Fruit fly (Drosophila melanogaster) whole organism, embryonic: ENCODE data around the gene CG15553.

Source experiments
- B-H2 ChIP-seq: fragments of 200-800 bp; sonication (Bioruptor generic); optimal IDR thresholded peaks from 2 replicates; lab custom pipeline; 2018; ENCODE audit warnings: missing biosample characterization, mild to moderate bottlenecking, missing genetic modification characterization
- CG1024 ChIP-seq: fragments of 200-800 bp; sonication (Bioruptor generic); IDR thresholded peaks from 2 replicates; pipeline ENCODE4 v1.3.6; 2022; ENCODE audit warnings: missing biosample characterization, missing genetic modification characterization
- CG10267 ChIP-seq: fragments of 200-800 bp; sonication (Bioruptor generic); optimal IDR thresholded peaks from 2 replicates; lab custom pipeline; 2018; ENCODE audit warnings: missing biosample characterization, mild to moderate bottlenecking, missing genetic modification characterization, moderate library complexity
- CG10431 ChIP-seq: fragments of 200-800 bp; sonication (Bioruptor generic); optimal IDR thresholded peaks from 3 replicates; lab custom pipeline; 2018; ENCODE audit warnings: missing biosample characterization, mild to moderate bottlenecking, missing genetic modification characterization
- CG11696 ChIP-seq: fragments of 200-800 bp; sonication (Bioruptor generic); IDR thresholded peaks from 2 replicates; pipeline ENCODE4 v1.3.6; 2022; ENCODE audit warnings: missing biosample characterization, missing genetic modification characterization
- CG12236 ChIP-seq: fragments of 200-800 bp; sonication (Bioruptor generic); optimal IDR thresholded peaks from 2 replicates; lab custom pipeline; 2016; ENCODE audit warnings: missing biosample characterization, missing genetic modification characterization
- CG14050 ChIP-seq: fragments of 200-800 bp; sonication (Bioruptor generic); IDR thresholded peaks from 3 replicates; pipeline ENCODE4 v1.3.6; 2022; ENCODE audit warnings: missing biosample characterization, missing genetic modification characterization
- CG17359 ChIP-seq: fragments of 200-800 bp; sonication (Bioruptor generic); optimal IDR thresholded peaks from 3 replicates; lab custom pipeline; 2018; ENCODE audit warnings: missing biosample characterization, mild to moderate bottlenecking, missing genetic modification characterization, moderate library complexity
- CG17568 ChIP-seq: fragments of 200-800 bp; sonication (Bioruptor generic); optimal IDR thresholded peaks from 2 replicates; lab custom pipeline; 2018; ENCODE audit warnings: missing biosample characterization, mild to moderate bottlenecking, missing genetic modification characterization, moderate library complexity
- CG18011 ChIP-seq: fragments of 200-800 bp; sonication (Bioruptor generic); optimal IDR thresholded peaks from 2 replicates; lab custom pipeline; 2017; ENCODE audit warnings: missing biosample characterization, missing genetic modification characterization, mild to moderate bottlenecking, moderate library complexity, missing genotype
- CG2889 ChIP-seq: fragments of 200-800 bp; sonication (Bioruptor generic); IDR thresholded peaks from 3 replicates; pipeline ENCODE4 v1.3.6; 2022; ENCODE audit warnings: missing biosample characterization, missing genetic modification characterization
- CG3407 ChIP-seq: fragments of 200-800 bp; sonication (Bioruptor generic); optimal IDR thresholded peaks from 2 replicates; lab custom pipeline; 2018; ENCODE audit warnings: missing biosample characterization, mild to moderate bottlenecking, missing genetic modification characterization
- CG4360 ChIP-seq: fragments of 200-800 bp; sonication (Bioruptor generic); IDR thresholded peaks from 2 replicates; pipeline ENCODE4 v1.3.6; 2022; ENCODE audit warnings: missing biosample characterization, missing genetic modification characterization
- CG6683 ChIP-seq: fragments of 200-800 bp; sonication (Bioruptor generic); optimal IDR thresholded peaks from 2 replicates; lab custom pipeline; 2017; ENCODE audit warnings: missing biosample characterization, mild to moderate bottlenecking, missing genetic modification characterization, missing genetic modification reagents
- CG7372 ChIP-seq: fragments of 200-800 bp; sonication (Bioruptor generic); IDR thresholded peaks from 2 replicates; pipeline ENCODE4 v1.3.6; 2022; ENCODE audit warnings: missing biosample characterization, missing genetic modification characterization
- CG7963 ChIP-seq: fragments of 200-800 bp; sonication (Bioruptor generic); IDR thresholded peaks from 3 replicates; pipeline ENCODE4 v1.3.6; 2022; ENCODE audit warnings: missing biosample characterization, missing genetic modification characterization; ENCODE audit not compliant: partially characterized antibody
- CG9215 ChIP-seq: fragments of 200-800 bp; sonication (Bioruptor generic); IDR thresholded peaks from 2 replicates; pipeline ENCODE4 v1.3.6; 2022; ENCODE audit warnings: missing biosample characterization, missing genetic modification characterization
- CG9876 ChIP-seq: fragments of 200-800 bp; sonication (Bioruptor generic); optimal IDR thresholded peaks from 2 replicates; lab custom pipeline; 2016; ENCODE audit warnings: missing biosample characterization, missing genetic modification characterization
- CG9932 ChIP-seq: fragments of 200-800 bp; sonication (Bioruptor generic); IDR thresholded peaks from 2 replicates; pipeline ENCODE4 v1.3.6; 2022; ENCODE audit warnings: missing biosample characterization, missing genetic modification characterization
- D ChIP-seq, 2 experiments: fragments of 200-800 bp in 1 of 2; fragments of >200 bp in 1 of 2; sonication (Bioruptor generic) in 1 of 2; optimal IDR thresholded peaks; 2 replicates in 1 of 2; 3 replicates in 1 of 2; lab custom pipeline; 2017; ENCODE audit warnings: mild to moderate bottlenecking in 1 of 2, missing biosample characterization in 1 of 2, missing genetic modification characterization in 1 of 2, missing genetic modification reagents in 1 of 2
- Dll ChIP-seq: fragments of 200-800 bp; sonication (Bioruptor generic); IDR thresholded peaks from 4 replicates; pipeline ENCODE4 v1.3.6; 2022; ENCODE audit warnings: missing biosample characterization, missing genetic modification characterization; ENCODE audit not compliant: partially characterized antibody
- Doc2 ChIP-seq: fragments of 200-800 bp; sonication (Bioruptor generic); IDR thresholded peaks from 2 replicates; pipeline ENCODE4 v1.3.6; 2022; ENCODE audit warnings: missing biosample characterization, missing genetic modification characterization
- Ets97D ChIP-seq: fragments of 200-800 bp; sonication (Bioruptor generic); optimal IDR thresholded peaks from 3 replicates; lab custom pipeline; 2016; ENCODE audit warnings: missing biosample characterization, missing genetic modification characterization
- HmgD ChIP-seq: fragments of 200-800 bp; sonication (Bioruptor generic); optimal IDR thresholded peaks from 3 replicates; lab custom pipeline; 2016; ENCODE audit warnings: missing biosample characterization, missing genetic modification characterization
- HmgZ ChIP-seq: fragments of 200-800 bp; sonication (Bioruptor generic); optimal IDR thresholded peaks from 2 replicates; lab custom pipeline; 2018; ENCODE audit warnings: missing biosample characterization, mild to moderate bottlenecking, missing genetic modification characterization
- Lpt ChIP-seq: fragments of >200 bp; optimal IDR thresholded peaks from 2 replicates; lab custom pipeline; 2018; ENCODE audit warnings: missing biosample characterization, missing genetic modification characterization
- Meics ChIP-seq: fragments of 200-800 bp; sonication (Bioruptor generic); optimal IDR thresholded peaks from 2 replicates; lab custom pipeline; 2017; ENCODE audit warnings: missing biosample characterization, mild to moderate bottlenecking, missing genetic modification characterization
- Sox102F ChIP-seq: fragments of 200-800 bp; sonication (Bioruptor generic); optimal IDR thresholded peaks from 2 replicates; lab custom pipeline; 2018; ENCODE audit warnings: missing biosample characterization, mild to moderate bottlenecking, missing genetic modification characterization, moderate library complexity
- TFAM ChIP-seq: fragments of 200-800 bp; sonication (Bioruptor generic); optimal IDR thresholded peaks from 2 replicates; lab custom pipeline; 2017; ENCODE audit warnings: missing biosample characterization, missing genetic modification characterization, inconsistent platforms
- ab ChIP-seq: fragments of 200-800 bp; sonication (Bioruptor generic); optimal IDR thresholded peaks from 2 replicates; lab custom pipeline; 2016; ENCODE audit warnings: missing biosample characterization, missing genetic modification characterization
- amos ChIP-seq: fragments of 200-800 bp; sonication (Bioruptor generic); IDR thresholded peaks from 2 replicates; pipeline ENCODE4 v1.3.6; 2022; ENCODE audit warnings: missing biosample characterization, missing genetic modification characterization; ENCODE audit not compliant: partially characterized antibody
- bigmax ChIP-seq: fragments of 200-800 bp; sonication (Bioruptor generic); optimal IDR thresholded peaks from 2 replicates; lab custom pipeline; 2018; ENCODE audit warnings: missing biosample characterization, mild to moderate bottlenecking, missing genetic modification characterization
- bowl ChIP-seq: fragments of 200-800 bp; sonication (Bioruptor generic); IDR thresholded peaks from 2 replicates; pipeline ENCODE4 v1.3.6; 2022; ENCODE audit warnings: missing biosample characterization, missing genetic modification characterization
- caup ChIP-seq: fragments of 200-800 bp; sonication (Bioruptor generic); optimal IDR thresholded peaks from 3 replicates; lab custom pipeline; 2017; ENCODE audit warnings: missing biosample characterization, mild to moderate bottlenecking, missing genetic modification characterization, moderate library complexity; ENCODE audit not compliant: severe bottlenecking
- chn ChIP-seq: fragments of 200-800 bp; sonication (Bioruptor generic); optimal IDR thresholded peaks from 2 replicates; lab custom pipeline; 2016; ENCODE audit warnings: missing biosample characterization, missing genetic modification characterization
- crc ChIP-seq: fragments of 200-800 bp; sonication (Bioruptor generic); optimal IDR thresholded peaks from 2 replicates; lab custom pipeline; 2016; ENCODE audit warnings: missing biosample characterization, missing genetic modification characterization
- dysf ChIP-seq: fragments of 200-800 bp; sonication (Bioruptor generic); IDR thresholded peaks from 3 replicates; pipeline ENCODE4 v1.3.6; 2022; ENCODE audit warnings: missing biosample characterization, missing genetic modification characterization
- gfzf ChIP-seq: fragments of 200-800 bp; sonication (Bioruptor generic); optimal IDR thresholded peaks from 2 replicates; lab custom pipeline; 2016; ENCODE audit warnings: missing biosample characterization, mild to moderate bottlenecking, missing genetic modification characterization, moderate library complexity
- grn ChIP-seq: fragments of 200-800 bp; sonication (Bioruptor generic); optimal IDR thresholded peaks from 3 replicates; lab custom pipeline; 2017; ENCODE audit warnings: missing biosample characterization, missing genetic modification characterization
- insv ChIP-seq, 2 experiments: fragments of 200-800 bp; sonication (Bioruptor generic); optimal IDR thresholded peaks; 3 replicates each; lab custom pipeline; 2016 to 2018; ENCODE audit warnings: missing biosample characterization in 2 of 2, missing genetic modification characterization in 2 of 2
- mirr ChIP-seq: fragments of 200-800 bp; sonication (Bioruptor generic); optimal IDR thresholded peaks from 3 replicates; lab custom pipeline; 2018; ENCODE audit warnings: missing biosample characterization, mild to moderate bottlenecking, missing genetic modification characterization
- pho ChIP-seq: fragments of 200-800 bp; sonication (Bioruptor generic); optimal IDR thresholded peaks from 2 replicates; lab custom pipeline; 2016; ENCODE audit warnings: missing biosample characterization, missing genetic modification characterization
- run ChIP-seq: fragments of 200-800 bp; sonication (Bioruptor generic); optimal IDR thresholded peaks from 3 replicates; lab custom pipeline; 2018; ENCODE audit warnings: missing biosample characterization, mild to moderate bottlenecking, missing genetic modification characterization
- seq ChIP-seq: fragments of 200-800 bp; sonication (Bioruptor generic); IDR thresholded peaks from 2 replicates; pipeline ENCODE4 v1.3.6; 2022; ENCODE audit warnings: missing biosample characterization, missing genetic modification characterization
- sisA ChIP-seq: fragments of 200-800 bp; sonication (Bioruptor generic); IDR thresholded peaks from 2 replicates; pipeline ENCODE4 v1.3.6; 2022; ENCODE audit warnings: missing biosample characterization, missing genetic modification characterization
- sr ChIP-seq: fragments of 200-800 bp; sonication (Bioruptor generic); IDR thresholded peaks from 3 replicates; pipeline ENCODE4 v1.3.6; 2022; ENCODE audit warnings: missing biosample characterization, missing genetic modification characterization
- tin ChIP-seq: fragments of 200-800 bp; sonication (Bioruptor generic); optimal IDR thresholded peaks from 3 replicates; lab custom pipeline; 2016; ENCODE audit warnings: missing biosample characterization, missing genetic modification characterization
- tio ChIP-seq: fragments of 200-800 bp; sonication (Bioruptor generic); optimal IDR thresholded peaks from 2 replicates; lab custom pipeline; 2017; ENCODE audit warnings: missing biosample characterization, missing genetic modification characterization, inconsistent platforms
- toy ChIP-seq: fragments of 200-800 bp; sonication (Bioruptor generic); IDR thresholded peaks from 2 replicates; pipeline ENCODE4 v1.3.6; 2022; ENCODE audit warnings: missing biosample characterization, missing genetic modification characterization
- zfh2 ChIP-seq: fragments of 200-800 bp; sonication (Bioruptor generic); optimal IDR thresholded peaks from 2 replicates; lab custom pipeline; 2016; ENCODE audit warnings: missing biosample characterization, missing genetic modification characterization

CG15553 gene

DNA sequence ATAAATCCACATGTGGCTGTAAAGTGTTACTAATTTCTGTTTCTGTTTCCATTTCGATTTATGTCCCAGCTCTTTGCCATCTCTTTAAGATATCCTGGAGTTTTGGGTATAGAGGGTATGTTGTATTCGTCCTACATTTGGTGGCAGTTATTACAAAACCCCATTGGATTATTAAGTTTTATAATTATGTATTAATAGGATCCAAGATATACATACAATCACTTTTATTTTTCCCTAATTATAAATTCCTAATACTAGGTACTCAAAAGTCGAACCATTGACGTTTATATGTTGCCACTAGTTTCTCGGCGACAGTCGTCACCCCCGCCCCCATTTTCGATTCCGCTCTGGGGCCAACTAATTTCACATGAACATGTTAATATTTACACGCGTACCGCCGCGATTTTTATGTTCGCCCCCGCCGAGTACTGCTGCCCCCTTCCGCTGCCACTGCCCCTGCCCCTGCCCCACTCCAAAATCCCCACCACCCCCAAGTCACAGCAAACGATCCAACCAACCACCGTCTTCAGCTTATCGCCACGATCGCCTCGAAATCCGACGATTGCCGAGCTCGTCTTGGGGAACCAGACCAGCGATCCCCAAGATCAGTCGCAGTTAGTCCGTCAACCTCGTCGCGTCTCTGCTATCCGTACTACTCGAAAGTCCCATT lies 36.2 kb downstream of the CG15553 start, which contains the start of gene Sox100B (continued):
- no peak for TF ChIP-seq TFAM (GFP tag; lab: Kevin White, UChicago)
- TF ChIP-seq bowl = no peak
- peak; percentile 66 for TF ChIP-seq sisA (GFP tag; lab: Robert Waterston, UW)
- TF ChIP-seq grn = no peak
- no peak for TF ChIP-seq B-H2
- TF ChIP-seq tin (GFP tag; lab: Kevin White, UChicago) = peak; percentile 63
- TF ChIP-seq HmgZ = no peak
- no peak for TF ChIP-seq amos (GFP tag; lab: Robert Waterston, UW)
- TF ChIP-seq D (optimal IDR thresholded peaks at IDR 0.05; lab: Kevin White, UChicago) = no peak
- peak; percentile 72 for TF ChIP-seq D (GFP tag; optimal IDR thresholded peaks at IDR 0.05; lab: Kevin White, UChicago)
- TF ChIP-seq CG18011 = no peak
- TF ChIP-seq CG10431 (GFP tag; lab: Kevin White, UChicago) = no peak
- no peak for TF ChIP-seq HmgD
- TF ChIP-seq CG4360 = peak; percentile 14; the same call in 1 of the 2 replicates
- TF ChIP-seq CG10267 (tag; lab: Kevin White, UChicago) = peak; percentile 82
- peak; percentile 41 for TF ChIP-seq CG3407 (GFP tag; lab: Kevin White, UChicago)
- TF ChIP-seq CG1024 = peak; percentile 60
- no peak for TF ChIP-seq CG6683 (GFP tag; lab: Kevin White, UChicago)
- TF ChIP-seq CG7372 (GFP tag; lab: Robert Waterston, UW) = no peak; the same call in 1 of the 2 replicates
- TF ChIP-seq caup = no peak
- TF ChIP-seq ab (GFP tag; lab: Kevin White, UChicago) = no peak
- TF ChIP-seq Meics = peak; percentile 14
- TF ChIP-seq Doc2 (GFP tag; lab: Robert Waterston, UW) = no peak
- TF ChIP-seq zfh2 (GFP tag; lab: Kevin White, UChicago) = no peak
- no peak for TF ChIP-seq Ets97D (GFP tag; lab: Kevin White, UChicago)
- TF ChIP-seq Dll (GFP tag; lab: Robert Waterston, UW) = no peak
- TF ChIP-seq pho (GFP tag; lab: Kevin White, UChicago) = no peak
- TF ChIP-seq insv (GFP tag; optimal IDR thresholded peaks at IDR 0.05; lab: Kevin White, UChicago) = no peak
- TF ChIP-seq Lpt (GFP tag; lab: Kevin White, UChicago) = no peak
- no peak for TF ChIP-seq CG7963 (GFP tag; lab: Robert Waterston, UW)
- TF ChIP-seq CG12236 (GFP tag; lab: Kevin White, UChicago) = no peak
- no peak for TF ChIP-seq bigmax (GFP tag; lab: Kevin White, UChicago)
- TF ChIP-seq CG11696 (GFP tag; lab: Robert Waterston, UW) = 0 out of 2 replicates have a peak, but pooled peaks have one; percentile 41
- TF ChIP-seq chn (GFP tag; lab: Kevin White, UChicago) = peak; percentile 6
- TF ChIP-seq seq = no peak
- TF ChIP-seq CG2889 = no peak
- peak; percentile 30; the same call in 1 of the 2 replicates for TF ChIP-seq CG9215 (GFP tag; lab: Robert Waterston, UW)
- no peak for TF ChIP-seq CG9876 (GFP tag; lab: Kevin White, UChicago)
- no peak for TF ChIP-seq gfzf (GFP tag; lab: Kevin White, UChicago)
- TF ChIP-seq CG17359 (tag; lab: Kevin White, UChicago) = peak; percentile 56
- TF ChIP-seq Sox102F = peak; percentile 66
- no peak for TF ChIP-seq tio (GFP tag; lab: Kevin White, UChicago)
- no peak for TF ChIP-seq mirr (GFP tag; lab: Kevin White, UChicago)
- TF ChIP-seq CG17568 (GFP tag; lab: Kevin White, UChicago) = peak; percentile 40
- peak; percentile 73 for TF ChIP-seq dysf (GFP tag; lab: Robert Waterston, UW)
- TF ChIP-seq CG9932 (GFP tag; lab: Robert Waterston, UW) = 0 out of 2 replicates have a peak, but pooled peaks have one; percentile 13
- TF ChIP-seq run (tag; lab: Kevin White, UChicago) = no peak
- no peak for TF ChIP-seq crc (GFP tag; lab: Kevin White, UChicago)
- 0 out of 2 replicates have a peak, but pooled peaks have one; percentile 43 for TF ChIP-seq toy (GFP tag; lab: Robert Waterston, UW)
- TF ChIP-seq CG14050 = no peak
- TF ChIP-seq sr (GFP tag; lab: Robert Waterston, UW) = no peak
